Worm (Caenorhabditis elegans): Measurements from ENCODE around the gene srw-113.

ce11 chrV:15383739-15384138, 50.8 kb downstream of the srw-113 start, which contains the start of gene str-88:
- no peak for TF ChIP-seq ref-1 (GFP tag; conservative IDR thresholded peaks at IDR 0.05)
- TF ChIP-seq tab-1 (GFP tag; IDR thresholded peaks at IDR 0.05) = no peak

All from whole organism, midembryonic.